Fruit fly (Drosophila melanogaster) whole organism, pupa: ENCODE measurements around the gene CG7992.

Source experiments
- CG12605 ChIP-seq: fragments of 200-800 bp; sonication (Bioruptor generic); IDR thresholded peaks from 2 replicates; pipeline ENCODE4 v1.3.6; 2022; ENCODE audit warnings: missing biosample characterization, missing genetic modification characterization
- CG17806 ChIP-seq: fragments of 200-800 bp; sonication (Bioruptor generic); optimal IDR thresholded peaks from 2 replicates; lab custom pipeline; 2018; ENCODE audit warnings: missing biosample characterization, mild to moderate bottlenecking, missing genetic modification characterization, moderate library complexity
- CG34367 ChIP-seq: fragments of 200-800 bp; sonication (Bioruptor generic); optimal IDR thresholded peaks from 2 replicates; lab custom pipeline; 2018; ENCODE audit warnings: missing biosample characterization, mild to moderate bottlenecking, missing genetic modification characterization
- CG4496 ChIP-seq: fragments of 200-800 bp; sonication (Bioruptor generic); IDR thresholded peaks from 3 replicates; pipeline ENCODE4 v1.3.6; 2022; ENCODE audit warnings: missing biosample characterization, missing genetic modification characterization
- CG8159 ChIP-seq: fragments of 200-800 bp; sonication (Bioruptor generic); optimal IDR thresholded peaks from 3 replicates; lab custom pipeline; 2018; ENCODE audit warnings: missing biosample characterization, mild to moderate bottlenecking, missing genetic modification characterization, moderate library complexity
- D1 ChIP-seq: fragments of 200-800 bp; sonication (Bioruptor generic); optimal IDR thresholded peaks from 2 replicates; lab custom pipeline; 2018; ENCODE audit warnings: missing biosample characterization, mild to moderate bottlenecking, missing genetic modification characterization, moderate library complexity
- Snoo ChIP-seq: fragments of 200-800 bp; sonication (Bioruptor generic); optimal IDR thresholded peaks from 3 replicates; lab custom pipeline; 2017; ENCODE audit warnings: missing biosample characterization, mild to moderate bottlenecking, missing genetic modification characterization, inconsistent platforms
- fd96Ca ChIP-seq: fragments of 200-800 bp; sonication (Bioruptor generic); IDR thresholded peaks from 3 replicates; pipeline ENCODE4 v1.3.6; 2022; ENCODE audit warnings: missing biosample characterization, missing genetic modification characterization

- TF ChIP-seq CG4496 (GFP tag; lab: Robert Waterston, UW) (no peak), Snoo (tag; lab: Kevin White, UChicago) (no peak), CG8159 (tag; lab: Kevin White, UChicago) (no peak), D1 (tag; lab: Kevin White, UChicago) (no peak), CG12605 (no peak), CG17806 (tag; lab: Kevin White, UChicago) (no peak), fd96Ca (GFP tag; lab: Robert Waterston, UW) (no peak), CG34367 (no peak)
Measured at dm6 chrX:19276489-19277117, 29.6 kb upstream of the CG7992 start, which contains the start of the genes CG32537 and CG32536.
